Worm (Caenorhabditis elegans) whole organism, mixed stage, embryonic: ENCODE data around the gene K03D3.5.

Experiments used
- M03D4.4 ChIP-seq: sonication (generic microtip); optimal IDR thresholded peaks from 2 replicates; lab custom pipeline; 2017; ENCODE audit warnings: mild to moderate bottlenecking, missing genetic modification characterization, missing compliant biosample characterization
- bed-3 ChIP-seq: fragments of 200-800 bp; sonication (Bioruptor generic); optimal IDR thresholded peaks from 3 replicates; lab custom pipeline; 2018; ENCODE audit warnings: mild to moderate bottlenecking, missing genetic modification characterization, moderate library complexity, missing compliant biosample characterization
- blmp-1 ChIP-seq: fragments of 150-350 bp; optimal IDR thresholded peaks from 2 replicates; lab custom pipeline; 2014; ENCODE audit warnings: missing biosample characterization, missing genetic modification characterization
- ceh-43 ChIP-seq: fragments of 200-800 bp; sonication (Bioruptor generic); optimal IDR thresholded peaks from 2 replicates; lab custom pipeline; 2018; ENCODE audit warnings: mild to moderate bottlenecking, missing genetic modification characterization, moderate library complexity, missing compliant biosample characterization
- ces-1 ChIP-seq: fragments of 150-350 bp; optimal IDR thresholded peaks from 2 replicates; lab custom pipeline; 2014; ENCODE audit warnings: missing biosample characterization, missing genetic modification reagents, missing genetic modification characterization
- cnd-1 ChIP-seq: fragments of 200-800 bp; sonication (Bioruptor generic); optimal IDR thresholded peaks from 2 replicates; lab custom pipeline; 2018; ENCODE audit warnings: mild to moderate bottlenecking, missing genetic modification characterization, missing compliant biosample characterization
- elt-1 ChIP-seq: sonication (generic microtip); optimal IDR thresholded peaks from 2 replicates; lab custom pipeline; 2017; ENCODE audit warnings: missing genetic modification characterization, mild to moderate bottlenecking, missing compliant biosample characterization, antibody characterized with exemption, moderate library complexity, borderline replicate concordance; ENCODE audit not compliant: insufficient read depth
- elt-3 ChIP-seq: fragments of 150-350 bp; optimal IDR thresholded peaks from 2 replicates; lab custom pipeline; 2014; ENCODE audit warnings: missing biosample characterization, missing genetic modification characterization
- flh-1 ChIP-seq: fragments of 200-800 bp; sonication (Bioruptor generic); optimal IDR thresholded peaks from 2 replicates; lab custom pipeline; 2018; ENCODE audit warnings: mild to moderate bottlenecking, missing genetic modification characterization, moderate library complexity, missing compliant biosample characterization
- ham-2 ChIP-seq: fragments of 200-800 bp; sonication (Bioruptor generic); optimal IDR thresholded peaks from 2 replicates; lab custom pipeline; 2018; ENCODE audit warnings: mild to moderate bottlenecking, missing genetic modification characterization, missing compliant biosample characterization
- hlh-1 ChIP-seq: fragments of 150-350 bp; optimal IDR thresholded peaks from 2 replicates; lab custom pipeline; 2014; ENCODE audit warnings: missing biosample characterization, missing genetic modification reagents, missing genetic modification characterization
- lin-13 ChIP-seq: fragments of 150-350 bp; optimal IDR thresholded peaks from 2 replicates; lab custom pipeline; 2014; ENCODE audit warnings: missing biosample characterization, missing genetic modification characterization
- lin-32 ChIP-seq: fragments of 200-800 bp; sonication (Bioruptor generic); optimal IDR thresholded peaks from 2 replicates; lab custom pipeline; 2018; ENCODE audit warnings: mild to moderate bottlenecking, missing genetic modification characterization, missing compliant biosample characterization
- lsy-2 ChIP-seq: fragments of 150-350 bp; optimal IDR thresholded peaks from 2 replicates; lab custom pipeline; 2014; ENCODE audit warnings: missing biosample characterization, missing genetic modification characterization
- mab-5 ChIP-seq: fragments of 150-350 bp; optimal IDR thresholded peaks from 2 replicates; lab custom pipeline; 2014; ENCODE audit warnings: missing biosample characterization, missing genetic modification characterization
- mep-1 ChIP-seq: fragments of 150-350 bp; optimal IDR thresholded peaks from 2 replicates; lab custom pipeline; 2017; ENCODE audit warnings: missing biosample characterization, missing genetic modification reagents, missing genetic modification characterization, inconsistent platforms
- mls-2 ChIP-seq: sonication (generic microtip); optimal IDR thresholded peaks from 2 replicates; lab custom pipeline; 2016; ENCODE audit warnings: mild to moderate bottlenecking, missing genetic modification characterization, moderate library complexity, missing compliant biosample characterization
- nhr-12 ChIP-seq: fragments of 150-350 bp; optimal IDR thresholded peaks from 2 replicates; lab custom pipeline; 2014; ENCODE audit warnings: missing biosample characterization, missing genetic modification characterization
- nhr-2 ChIP-seq: fragments of 150-350 bp; optimal IDR thresholded peaks from 2 replicates; lab custom pipeline; 2014; ENCODE audit warnings: missing biosample characterization, missing genetic modification characterization
- nhr-237 ChIP-seq: fragments of 150-350 bp; optimal IDR thresholded peaks from 2 replicates; lab custom pipeline; 2014; ENCODE audit warnings: missing biosample characterization, missing genetic modification characterization
- nhr-28 ChIP-seq: fragments of 150-350 bp; optimal IDR thresholded peaks from 2 replicates; lab custom pipeline; 2014; ENCODE audit warnings: missing biosample characterization, missing genetic modification characterization
- nhr-76 ChIP-seq: sonication (generic microtip); optimal IDR thresholded peaks from 2 replicates; lab custom pipeline; 2017; ENCODE audit warnings: missing biosample characterization, missing genetic modification characterization
- pha-4 ChIP-seq: fragments of 150-350 bp; optimal IDR thresholded peaks from 2 replicates; lab custom pipeline; 2018; ENCODE audit warnings: missing biosample characterization, missing genetic modification reagents, missing genetic modification characterization
- sem-2 ChIP-seq: fragments of 200-800 bp; sonication (Bioruptor generic); optimal IDR thresholded peaks from 2 replicates; lab custom pipeline; 2018; ENCODE audit warnings: mild to moderate bottlenecking, missing genetic modification characterization, missing compliant biosample characterization
- snpc-4 ChIP-seq: fragments of 150-350 bp; optimal IDR thresholded peaks from 2 replicates; lab custom pipeline; 2014; ENCODE audit warnings: missing biosample characterization, missing genetic modification characterization
- sptf-1 ChIP-seq: sonication (generic microtip); optimal IDR thresholded peaks from 2 replicates; lab custom pipeline; 2017; ENCODE audit warnings: mild to moderate bottlenecking, missing genetic modification characterization, moderate library complexity, missing compliant biosample characterization
- tbx-8 ChIP-seq: fragments of 200-800 bp; sonication (Bioruptor generic); optimal IDR thresholded peaks from 2 replicates; lab custom pipeline; 2018; ENCODE audit warnings: mild to moderate bottlenecking, missing genetic modification characterization, moderate library complexity, missing compliant biosample characterization
- unc-120 ChIP-seq: sonication (generic microtip); optimal IDR thresholded peaks from 2 replicates; lab custom pipeline; 2017; ENCODE audit warnings: missing genetic modification characterization, missing compliant biosample characterization; ENCODE audit not compliant: poor library complexity, severe bottlenecking
- unc-39 ChIP-seq: fragments of 150-350 bp; optimal IDR thresholded peaks from 2 replicates; lab custom pipeline; 2014; ENCODE audit warnings: missing biosample characterization, missing genetic modification characterization
- unc-62 ChIP-seq: fragments of 150-350 bp; optimal IDR thresholded peaks from 2 replicates; lab custom pipeline; 2014; ENCODE audit warnings: missing biosample characterization, missing genetic modification reagents, missing genetic modification characterization
- zip-8 ChIP-seq: fragments of 150-350 bp; optimal IDR thresholded peaks from 2 replicates; lab custom pipeline; 2014; ENCODE audit warnings: missing biosample characterization, missing genetic modification characterization

K03D3.5 gene

ce11 chrIV:16293889-16294288, 26.4 kb downstream of the K03D3.5 start:
- TF ChIP-seq zip-8 (tag; lab: Kevin White, UChicago): no peak
- TF ChIP-seq lin-32 (GFP tag; lab: Kevin White, UChicago): no peak
- TF ChIP-seq mls-2: no peak
- no peak for TF ChIP-seq nhr-2 (tag; lab: Kevin White, UChicago)
- TF ChIP-seq ham-2: no peak
- TF ChIP-seq elt-3 (tag; lab: Kevin White, UChicago): no peak
- TF ChIP-seq lsy-2 (tag; lab: Kevin White, UChicago): no peak
- TF ChIP-seq ceh-43: no peak
- no peak for TF ChIP-seq snpc-4 (tag; lab: Kevin White, UChicago)
- TF ChIP-seq nhr-12: no peak
- TF ChIP-seq unc-62 (GFP tag; lab: Kevin White, UChicago): no peak

- no peak for TF ChIP-seq M03D4.4 (tag; lab: Kevin White, UChicago)
- TF ChIP-seq cnd-1 (tag; lab: Kevin White, UChicago): no peak
- no peak for TF ChIP-seq nhr-237 (tag; lab: Kevin White, UChicago)
- no peak for TF ChIP-seq bed-3 (GFP tag; lab: Kevin White, UChicago)
- no peak for TF ChIP-seq sem-2 (GFP tag; lab: Kevin White, UChicago)
- TF ChIP-seq lsy-2 (tag; lab: Kevin White, UChicago): no peak
- TF ChIP-seq unc-120 (tag; lab: Kevin White, UChicago): no peak
- no peak for TF ChIP-seq hlh-1 (tag; lab: Kevin White, UChicago)
- no peak for TF ChIP-seq elt-1 (tag; lab: Kevin White, UChicago)
- TF ChIP-seq lin-32 (GFP tag; lab: Kevin White, UChicago): no peak
- no peak for TF ChIP-seq lin-13 (tag; lab: Kevin White, UChicago)
- TF ChIP-seq tbx-8 (GFP tag; lab: Kevin White, UChicago): no peak
- no peak for TF ChIP-seq nhr-76 (tag; lab: Kevin White, UChicago)
- TF ChIP-seq ces-1 (GFP tag; lab: Kevin White, UChicago): no peak
- no peak for TF ChIP-seq sptf-1 (tag; lab: Kevin White, UChicago)
- no peak for TF ChIP-seq mls-2
- no peak for TF ChIP-seq nhr-12
- TF ChIP-seq mab-5: no peak
Measured at ce11 chrIV:16290745-16291144, 29.6 kb downstream of the K03D3.5 start, which contains the start of gene srz-75. srz-75 (minus strand) TSS chrIV:16290845.

DNA sequence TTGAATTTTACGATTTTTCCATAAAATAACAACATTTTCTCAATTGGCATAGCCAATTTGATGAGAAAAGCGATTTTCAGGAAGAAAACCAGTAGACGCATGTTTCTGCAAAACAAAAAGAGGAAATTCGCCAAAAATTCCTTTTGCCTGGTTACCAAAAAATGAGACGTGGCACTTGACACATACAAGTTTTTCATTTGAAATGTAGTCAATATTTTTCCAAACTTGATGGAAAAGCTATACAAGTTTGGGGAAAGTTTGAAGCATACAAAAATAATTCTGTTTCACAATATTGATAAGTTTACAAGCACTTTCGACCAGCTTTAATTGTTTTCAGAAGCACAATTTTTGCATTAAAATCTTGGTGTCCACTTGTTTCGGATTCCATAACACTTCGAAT, 39.7 kb downstream of the K03D3.5 start, which contains the start of gene clec-191:
Gene clec-191, minus strand, starts transcription at position 101 of the 400 bp plus-strand sequence.
- no peak for TF ChIP-seq mep-1 (tag; lab: Kevin White, UChicago)
- TF ChIP-seq cnd-1 (tag; lab: Kevin White, UChicago): no peak
- no peak for TF ChIP-seq mab-5
- TF ChIP-seq nhr-76 (tag; lab: Kevin White, UChicago): no peak
- no peak for TF ChIP-seq unc-39 (tag; lab: Kevin White, UChicago)
- no peak for TF ChIP-seq nhr-12
- TF ChIP-seq pha-4 (tag; lab: Kevin White, UChicago): no peak
- no peak for TF ChIP-seq ceh-43
- no peak for TF ChIP-seq bed-3 (GFP tag; lab: Kevin White, UChicago)
- TF ChIP-seq elt-1 (tag; lab: Kevin White, UChicago): no peak
- no peak for TF ChIP-seq snpc-4 (tag; lab: Kevin White, UChicago)
- TF ChIP-seq flh-1 (GFP tag; lab: Kevin White, UChicago): no peak
- no peak for TF ChIP-seq nhr-28 (tag; lab: Kevin White, UChicago)

DNA sequence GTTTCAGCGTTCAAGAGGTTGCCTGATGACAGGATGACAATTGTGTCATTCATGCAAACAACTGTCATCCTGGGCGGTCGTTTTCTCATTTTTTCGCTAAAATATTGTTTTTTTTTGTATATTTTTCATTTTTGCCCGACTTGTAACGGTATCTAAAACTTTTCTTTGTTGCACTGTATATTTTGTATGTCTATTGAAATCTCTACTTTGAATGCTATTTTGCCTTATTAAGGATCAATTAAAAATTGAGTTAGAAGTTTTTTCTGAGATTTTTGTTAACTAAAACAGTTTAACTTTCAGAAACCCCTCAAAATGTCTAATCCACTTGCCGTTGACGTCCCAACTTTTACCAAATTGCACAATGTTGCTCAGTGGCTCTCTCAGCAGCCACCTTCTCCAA, 42.4 kb downstream of the K03D3.5 start, which contains the start of gene ccch-2:
Gene ccch-2, plus strand, starts transcription at position 301 of the 400 bp plus-strand sequence.
- TF ChIP-seq sptf-1 (tag; lab: Kevin White, UChicago): no peak
- no peak for TF ChIP-seq mls-2

ce11 chrIV:16277291-16277690, 43.0 kb downstream of the K03D3.5 start, which contains the start of gene F38C2.7:
F38C2.7 (minus strand) TSS chrIV:16277391.
- TF ChIP-seq nhr-28 (tag; lab: Kevin White, UChicago) (no peak), sem-2 (GFP tag; lab: Kevin White, UChicago) (no peak), nhr-237 (tag; lab: Kevin White, UChicago) (no peak), pha-4 (tag; lab: Kevin White, UChicago) (no peak), mep-1 (tag; lab: Kevin White, UChicago) (no peak), unc-120 (tag; lab: Kevin White, UChicago) (no peak), nhr-76 (tag; lab: Kevin White, UChicago) (no peak), elt-1 (tag; lab: Kevin White, UChicago) (no peak), nhr-2 (tag; lab: Kevin White, UChicago) (no peak), blmp-1 (no peak), ham-2 (no peak), unc-62 (GFP tag; lab: Kevin White, UChicago) (no peak), mab-5 (no peak), lsy-2 (tag; lab: Kevin White, UChicago) (no peak), M03D4.4 (tag; lab: Kevin White, UChicago) (no peak), sptf-1 (tag; lab: Kevin White, UChicago) (no peak)
